Worm (Caenorhabditis elegans) whole organism, mixed stage, embryonic: Measurements from ENCODE around the gene fbxc-40.

Source experiments
- M03D4.4 ChIP-seq: sonication (generic microtip); optimal IDR thresholded peaks from 2 replicates; lab custom pipeline; 2017; ENCODE audit warnings: mild to moderate bottlenecking, missing genetic modification characterization, missing compliant biosample characterization
- bed-3 ChIP-seq: fragments of 200-800 bp; sonication (Bioruptor generic); optimal IDR thresholded peaks from 3 replicates; lab custom pipeline; 2018; ENCODE audit warnings: mild to moderate bottlenecking, missing genetic modification characterization, moderate library complexity, missing compliant biosample characterization
- elt-3 ChIP-seq: fragments of 150-350 bp; optimal IDR thresholded peaks from 2 replicates; lab custom pipeline; 2014; ENCODE audit warnings: missing biosample characterization, missing genetic modification characterization
- lin-13 ChIP-seq: fragments of 150-350 bp; optimal IDR thresholded peaks from 2 replicates; lab custom pipeline; 2014; ENCODE audit warnings: missing biosample characterization, missing genetic modification characterization
- lsy-2 ChIP-seq: fragments of 150-350 bp; optimal IDR thresholded peaks from 2 replicates; lab custom pipeline; 2014; ENCODE audit warnings: missing biosample characterization, missing genetic modification characterization
- mab-5 ChIP-seq: fragments of 150-350 bp; optimal IDR thresholded peaks from 2 replicates; lab custom pipeline; 2014; ENCODE audit warnings: missing biosample characterization, missing genetic modification characterization
- mep-1 ChIP-seq: fragments of 150-350 bp; optimal IDR thresholded peaks from 2 replicates; lab custom pipeline; 2017; ENCODE audit warnings: missing biosample characterization, missing genetic modification reagents, missing genetic modification characterization, inconsistent platforms
- nhr-12 ChIP-seq: fragments of 150-350 bp; optimal IDR thresholded peaks from 2 replicates; lab custom pipeline; 2014; ENCODE audit warnings: missing biosample characterization, missing genetic modification characterization
- nhr-237 ChIP-seq: fragments of 150-350 bp; optimal IDR thresholded peaks from 2 replicates; lab custom pipeline; 2014; ENCODE audit warnings: missing biosample characterization, missing genetic modification characterization
- nhr-28 ChIP-seq: fragments of 150-350 bp; optimal IDR thresholded peaks from 2 replicates; lab custom pipeline; 2014; ENCODE audit warnings: missing biosample characterization, missing genetic modification characterization
- pha-4 ChIP-seq: fragments of 150-350 bp; optimal IDR thresholded peaks from 2 replicates; lab custom pipeline; 2018; ENCODE audit warnings: missing biosample characterization, missing genetic modification reagents, missing genetic modification characterization
- unc-39 ChIP-seq: fragments of 150-350 bp; optimal IDR thresholded peaks from 2 replicates; lab custom pipeline; 2014; ENCODE audit warnings: missing biosample characterization, missing genetic modification characterization
- unc-62 ChIP-seq: fragments of 150-350 bp; optimal IDR thresholded peaks from 2 replicates; lab custom pipeline; 2014; ENCODE audit warnings: missing biosample characterization, missing genetic modification reagents, missing genetic modification characterization

DNA sequence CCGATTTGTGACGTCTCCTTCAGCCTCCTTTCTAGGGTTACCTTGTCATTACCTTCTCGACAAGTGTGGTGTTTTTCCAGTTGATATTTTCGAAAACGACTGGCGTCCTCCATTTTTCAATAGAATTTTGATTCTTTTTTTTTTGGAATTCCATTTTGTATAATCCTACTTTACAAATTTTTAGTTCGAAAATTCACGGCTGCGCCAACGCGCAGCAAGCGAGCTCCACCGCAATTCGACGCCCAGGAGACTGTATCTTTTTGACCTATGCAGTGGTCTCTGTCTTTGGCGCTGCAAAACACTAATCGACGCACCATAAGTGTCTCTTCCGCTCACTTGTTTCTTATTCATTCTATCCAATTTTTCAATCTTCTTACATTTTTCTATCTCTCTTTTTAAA, 5.5 kb downstream of the fbxc-40 start, which contains the start of gene fbxc-42:
- TF ChIP-seq lsy-2 (tag; lab: Kevin White, UChicago) (no peak), mab-5 (tag; lab: Kevin White, UChicago) (no peak), nhr-12 (tag; lab: Kevin White, UChicago) (no peak), elt-3 (no peak), nhr-237 (tag; lab: Kevin White, UChicago) (no peak), lin-13 (tag; lab: Kevin White, UChicago) (no peak), mep-1 (no peak), unc-62 (no peak), unc-39 (tag; lab: Kevin White, UChicago) (no peak), M03D4.4 (no peak), pha-4 (no peak), bed-3 (GFP tag; lab: Kevin White, UChicago) (no peak), nhr-28 (tag; lab: Kevin White, UChicago) (no peak)
